ENCODE assay signal across 6 worm cellular contexts in genomic region chrX:3155111-3155843, ce11.
A peak's percentile ranks its signal among the peaks of the same experiment; 100 is the strongest.
TF ChIP-seq lines count a peak whose summit lies in the region.

No protein-coding gene starts in this region.

TF ChIP-seq in whole organism, L1 larva, 84 proteins besides CTCF, POLR2A, EP300 and RAD21:
- TF ChIP-seq lin-14 (GFP tag; optimal IDR thresholded peaks at IDR 0.05; lab: Kevin White, UChicago): peak; percentile 71
- peak; percentile 65 for TF ChIP-seq blmp-1 (tag; optimal IDR thresholded peaks at IDR 0.05; lab: Kevin White, UChicago)
- peak; percentile 23 for TF ChIP-seq snu-23 (GFP tag; optimal IDR thresholded peaks at IDR 0.05; lab: Kevin White, UChicago)
- peak; percentile 88 for TF ChIP-seq nhr-85 (tag; lab: Kevin White, UChicago)
- TF ChIP-seq ztf-4 (tag; optimal IDR thresholded peaks at IDR 0.05; lab: Kevin White, UChicago): no peak
- peak; percentile 10 for TF ChIP-seq elt-2 (tag; optimal IDR thresholded peaks at IDR 0.05; lab: Kevin White, UChicago)
- no peak for TF ChIP-seq egl-27 (tag; optimal IDR thresholded peaks at IDR 0.05; lab: Kevin White, UChicago)
- TF ChIP-seq mep-1 (tag; optimal IDR thresholded peaks at IDR 0.05; lab: Kevin White, UChicago): peak; percentile 67
- no peak for TF ChIP-seq lin-15B (tag; optimal IDR thresholded peaks at IDR 0.05; lab: Kevin White, UChicago)

TF ChIP-seq in whole organism, L2 larva, 48 proteins besides CTCF, POLR2A, EP300 and RAD21:
- TF ChIP-seq snpc-4 (tag; optimal IDR thresholded peaks at IDR 0.05; lab: Kevin White, UChicago) (no peak), lin-39 (tag; optimal IDR thresholded peaks at IDR 0.05; lab: Kevin White, UChicago) (no peak), ztf-11 (tag; optimal IDR thresholded peaks at IDR 0.05; lab: Kevin White, UChicago) (no peak), lsy-2 (tag; optimal IDR thresholded peaks at IDR 0.05; lab: Kevin White, UChicago) (no peak), blmp-1 (tag; optimal IDR thresholded peaks at IDR 0.05; lab: Kevin White, UChicago; ENCODE audit: insufficient read depth) (no peak), fos-1 (tag; optimal IDR thresholded peaks at IDR 0.05; lab: Kevin White, UChicago) (peak; percentile 45)

TF ChIP-seq in whole organism, L3 larva, 47 proteins besides CTCF, POLR2A, EP300 and RAD21:
- TF ChIP-seq elt-2 (tag; optimal IDR thresholded peaks at IDR 0.05; lab: Kevin White, UChicago) (peak; percentile 53), zag-1 (tag; optimal IDR thresholded peaks at IDR 0.05; lab: Kevin White, UChicago) (no peak), nhr-25 (tag; optimal IDR thresholded peaks at IDR 0.05; lab: Kevin White, UChicago) (peak; percentile 54), pqm-1 (tag; optimal IDR thresholded peaks at IDR 0.05; lab: Kevin White, UChicago) (peak; percentile 23), jun-1 (tag; optimal IDR thresholded peaks at IDR 0.05; lab: Kevin White, UChicago) (peak; percentile 45)

TF ChIP-seq in whole organism, L4 larva, 104 proteins besides CTCF, POLR2A, EP300 and RAD21 (continues in another document):
- TF ChIP-seq nhr-25 (tag; optimal IDR thresholded peaks at IDR 0.05; lab: Kevin White, UChicago; ENCODE audit: borderline replicate concordance, insufficient read depth): peak; percentile 26
- TF ChIP-seq snpc-4 (tag; optimal IDR thresholded peaks at IDR 0.05; lab: Kevin White, UChicago): no peak
- no peak for TF ChIP-seq zag-1 (tag; optimal IDR thresholded peaks at IDR 0.05; lab: Kevin White, UChicago)
- TF ChIP-seq dpl-1 (GFP tag; optimal IDR thresholded peaks at IDR 0.05; lab: Kevin White, UChicago): no peak
- no peak for TF ChIP-seq lin-15B (tag; optimal IDR thresholded peaks at IDR 0.05; lab: Kevin White, UChicago)
- no peak for TF ChIP-seq F26F4.8 (GFP tag; conservative IDR thresholded peaks at IDR 0.05; lab: Robert Waterston, UW)
- no peak for TF ChIP-seq skn-1 (tag; optimal IDR thresholded peaks at IDR 0.05; lab: Kevin White, UChicago)
- TF ChIP-seq spr-1 (tag; optimal IDR thresholded peaks at IDR 0.05; lab: Kevin White, UChicago): no peak
- TF ChIP-seq nhr-111 (GFP tag; optimal IDR thresholded peaks at IDR 0.05; lab: Kevin White, UChicago): no peak
- no peak for TF ChIP-seq ceh-32 (tag; optimal IDR thresholded peaks at IDR 0.05; lab: Kevin White, UChicago; ENCODE audit: poor library complexity)
- no peak for TF ChIP-seq nhr-6 (tag; optimal IDR thresholded peaks at IDR 0.05; lab: Kevin White, UChicago)
- TF ChIP-seq set-16 (GFP tag; IDR thresholded peaks at IDR 0.05; lab: Robert Waterston, UW): no peak
- no peak for TF ChIP-seq lir-3 (tag; optimal IDR thresholded peaks at IDR 0.05; lab: Kevin White, UChicago)
- TF ChIP-seq dve-1 (tag; optimal IDR thresholded peaks at IDR 0.05; lab: Kevin White, UChicago; ENCODE audit: insufficient read depth): peak; percentile 36
- no peak for TF ChIP-seq unc-62 (GFP tag; optimal IDR thresholded peaks at IDR 0.05 in 1 of 2; lab: Kevin White, UChicago)
- no peak for TF ChIP-seq unc-62 (tag; optimal IDR thresholded peaks at IDR 0.05; lab: Kevin White, UChicago)
- TF ChIP-seq arid-1 (GFP tag; conservative IDR thresholded peaks at IDR 0.05; lab: Robert Waterston, UW): no peak
- no peak for TF ChIP-seq daf-16 (GFP tag; optimal IDR thresholded peaks at IDR 0.05; lab: Kevin White, UChicago)
- peak; percentile 85 for TF ChIP-seq daf-16 (tag; optimal IDR thresholded peaks at IDR 0.05; lab: Kevin White, UChicago)
- no peak for TF ChIP-seq T20F7.1 (GFP tag; optimal IDR thresholded peaks at IDR 0.05; lab: Kevin White, UChicago)
- TF ChIP-seq aly-2 (tag; optimal IDR thresholded peaks at IDR 0.05; lab: Kevin White, UChicago): no peak
- TF ChIP-seq mep-1 (tag; optimal IDR thresholded peaks at IDR 0.05; lab: Kevin White, UChicago): no peak
- no peak for TF ChIP-seq dmd-8 (GFP tag; IDR thresholded peaks at IDR 0.05; lab: Robert Waterston, UW)
- no peak for TF ChIP-seq F37D6.2 (tag; optimal IDR thresholded peaks at IDR 0.05; lab: Kevin White, UChicago)
- TF ChIP-seq pqm-1 (tag; optimal IDR thresholded peaks at IDR 0.05; lab: Kevin White, UChicago): peak; percentile 30

TF ChIP-seq in whole organism, mixed stage, embryonic, 35 proteins besides CTCF, POLR2A, EP300 and RAD21:
- TF ChIP-seq nhr-237 (tag; optimal IDR thresholded peaks at IDR 0.05; lab: Kevin White, UChicago) (no peak), zip-8 (tag; optimal IDR thresholded peaks at IDR 0.05; lab: Kevin White, UChicago) (peak; percentile 6)

TF ChIP-seq in whole organism, young adult, 124 proteins besides CTCF, POLR2A, EP300 and RAD21:
- no peak for TF ChIP-seq athp-1 (tag; optimal IDR thresholded peaks at IDR 0.05; lab: Kevin White, UChicago)
- TF ChIP-seq bed-1 (GFP tag; IDR thresholded peaks at IDR 0.05; lab: Robert Waterston, UW): no peak
- TF ChIP-seq gei-17 (GFP tag; optimal IDR thresholded peaks at IDR 0.05; lab: Kevin White, UChicago): no peak
- TF ChIP-seq tlf-1 (GFP tag; optimal IDR thresholded peaks at IDR 0.05; lab: Kevin White, UChicago): no peak
- TF ChIP-seq rcor-1 (GFP tag; IDR thresholded peaks at IDR 0.05; lab: Robert Waterston, UW): no peak
- no peak for TF ChIP-seq ztf-18 (tag; optimal IDR thresholded peaks at IDR 0.05; lab: Kevin White, UChicago)
- no peak for TF ChIP-seq ceh-40 (GFP tag; IDR thresholded peaks at IDR 0.05; lab: Robert Waterston, UW)
- TF ChIP-seq mxl-1 (tag; optimal IDR thresholded peaks at IDR 0.05; lab: Kevin White, UChicago): no peak
- TF ChIP-seq cebp-1 (GFP tag; IDR thresholded peaks at IDR 0.05; lab: Robert Waterston, UW): no peak
- TF ChIP-seq cebp-1 (tag; optimal IDR thresholded peaks at IDR 0.05; lab: Kevin White, UChicago): peak; percentile 22
- TF ChIP-seq rpc-1 (optimal IDR thresholded peaks at IDR 0.05; lab: Kevin White, UChicago): peak; percentile 26
- no peak for TF ChIP-seq rpc-1 (tag; optimal IDR thresholded peaks at IDR 0.05; lab: Kevin White, UChicago)
- TF ChIP-seq xnd-1 (tag; optimal IDR thresholded peaks at IDR 0.05; lab: Kevin White, UChicago): no peak
- TF ChIP-seq hsf-1 (GFP tag; IDR thresholded peaks at IDR 0.05; lab: Robert Waterston, UW): peak; percentile 39; the same call in 1 of the 2 replicates
- no peak for TF ChIP-seq unc-130 (GFP tag; optimal IDR thresholded peaks at IDR 0.05; lab: Kevin White, UChicago)
- TF ChIP-seq B0261.1 (tag; optimal IDR thresholded peaks at IDR 0.05; lab: Kevin White, UChicago): no peak
- no peak for TF ChIP-seq rec-8 (tag; optimal IDR thresholded peaks at IDR 0.05; lab: Kevin White, UChicago)
- no peak for TF ChIP-seq let-607 (tag; optimal IDR thresholded peaks at IDR 0.05; lab: Kevin White, UChicago)
